Worm (Caenorhabditis elegans) whole organism, L2 larva: ENCODE results near the gene F16B4.4.

Source experiments
- elt-3 ChIP-seq: sonication (generic microtip); optimal IDR thresholded peaks from 2 replicates; lab custom pipeline; 2017; ENCODE audit warnings: missing biosample characterization, missing genetic modification characterization
- lin-39 ChIP-seq: fragments of 150-350 bp; optimal IDR thresholded peaks from 2 replicates; lab custom pipeline; 2014; ENCODE audit warnings: missing biosample characterization, missing genetic modification reagents, missing genetic modification characterization
- mab-5 ChIP-seq: fragments of 150-350 bp; optimal IDR thresholded peaks from 2 replicates; lab custom pipeline; 2014; ENCODE audit warnings: missing biosample characterization, missing genetic modification characterization
- nhr-23 ChIP-seq: fragments of 150-350 bp; optimal IDR thresholded peaks from 2 replicates; lab custom pipeline; 2014; ENCODE audit warnings: missing biosample characterization, missing genetic modification reagents, missing genetic modification characterization
- snpc-4 ChIP-seq: fragments of 150-350 bp; optimal IDR thresholded peaks from 2 replicates; lab custom pipeline; 2014; ENCODE audit warnings: missing biosample characterization, missing genetic modification characterization

- TF ChIP-seq lin-39 (tag; lab: Kevin White, UChicago): no peak
- no peak for TF ChIP-seq elt-3 (tag; lab: Kevin White, UChicago)
- TF ChIP-seq mab-5 (tag; lab: Kevin White, UChicago): no peak
- TF ChIP-seq nhr-23 (tag; lab: Kevin White, UChicago): no peak
- TF ChIP-seq snpc-4 (tag; lab: Kevin White, UChicago): no peak
Measured at ce11 chrV:1621494-1621893, 27.7 kb downstream of the F16B4.4 start, which contains the start of gene nhr-117.
